Fruit fly (Drosophila melanogaster) whole organism, pupa: ENCODE measurements around the gene Ir76a.
"Not testable (repeated sequence)": the region's sequence is repeated elsewhere in the genome, so short reads cannot be mapped to it uniquely, and the experiment has no call there.

Experiments used
- CG12605 ChIP-seq: fragments of 200-800 bp; sonication (Bioruptor generic); IDR thresholded peaks from 2 replicates; pipeline ENCODE4 v1.3.6; 2022; ENCODE audit warnings: missing biosample characterization, missing genetic modification characterization
- CG13204 ChIP-seq: fragments of 200-800 bp; sonication (Bioruptor generic); optimal IDR thresholded peaks from 2 replicates; lab custom pipeline; 2018; ENCODE audit warnings: missing biosample characterization, mild to moderate bottlenecking, missing genetic modification characterization, moderate library complexity
- CG34367 ChIP-seq: fragments of 200-800 bp; sonication (Bioruptor generic); optimal IDR thresholded peaks from 2 replicates; lab custom pipeline; 2018; ENCODE audit warnings: missing biosample characterization, mild to moderate bottlenecking, missing genetic modification characterization
- D1 ChIP-seq: fragments of 200-800 bp; sonication (Bioruptor generic); optimal IDR thresholded peaks from 2 replicates; lab custom pipeline; 2018; ENCODE audit warnings: missing biosample characterization, mild to moderate bottlenecking, missing genetic modification characterization, moderate library complexity
- Pif1B ChIP-seq: fragments of 200-800 bp; sonication (Bioruptor generic); optimal IDR thresholded peaks from 3 replicates; lab custom pipeline; 2016; ENCODE audit warnings: missing biosample characterization, missing genetic modification characterization
- Snoo ChIP-seq: fragments of 200-800 bp; sonication (Bioruptor generic); optimal IDR thresholded peaks from 3 replicates; lab custom pipeline; 2017; ENCODE audit warnings: missing biosample characterization, mild to moderate bottlenecking, missing genetic modification characterization, inconsistent platforms
- fd96Ca ChIP-seq: fragments of 200-800 bp; sonication (Bioruptor generic); IDR thresholded peaks from 3 replicates; pipeline ENCODE4 v1.3.6; 2022; ENCODE audit warnings: missing biosample characterization, missing genetic modification characterization
- rn ChIP-seq: fragments of 200-800 bp; sonication (Bioruptor generic); IDR thresholded peaks from 2 replicates; pipeline ENCODE4 v1.3.6; 2022; ENCODE audit warnings: missing biosample characterization, missing genetic modification characterization

dm6 chr3L:19760109-19760508 is 39.0 kb upstream of the Ir76a start, which contains the start of gene Vtld:
- TF ChIP-seq Pif1B (GFP tag; lab: Kevin White, UChicago); rn (GFP tag; lab: Robert Waterston, UW); fd96Ca (GFP tag; lab: Robert Waterston, UW); CG13204 (GFP tag; lab: Kevin White, UChicago); CG34367; CG12605; D1; Snoo (tag; lab: Kevin White, UChicago): not testable (repeated sequence)
